Fruit fly (Drosophila melanogaster) whole organism, embryonic: ENCODE data around the gene CG5641.

Experiments used
- Atf3 ChIP-seq: fragments of 200-800 bp; sonication (Bioruptor generic); optimal IDR thresholded peaks from 3 replicates; lab custom pipeline; 2016; ENCODE audit warnings: missing biosample characterization, missing genetic modification characterization
- Atf6 ChIP-seq: fragments of 200-800 bp; sonication (Bioruptor generic); IDR thresholded peaks from 2 replicates; pipeline ENCODE4 v1.3.6; 2022; ENCODE audit warnings: missing biosample characterization, missing genetic modification characterization
- CG11723 ChIP-seq: fragments of 200-800 bp; sonication (Bioruptor generic); optimal IDR thresholded peaks from 2 replicates; lab custom pipeline; 2017; ENCODE audit warnings: missing biosample characterization, mild to moderate bottlenecking, missing genetic modification characterization
- CG12104 ChIP-seq: fragments of 200-800 bp; sonication (Bioruptor generic); optimal IDR thresholded peaks from 3 replicates; lab custom pipeline; 2016; ENCODE audit warnings: missing biosample characterization, missing genetic modification characterization
- CG12659 ChIP-seq: fragments of 200-800 bp; sonication (Bioruptor generic); optimal IDR thresholded peaks from 3 replicates; lab custom pipeline; 2017; ENCODE audit warnings: mild to moderate bottlenecking, missing biosample characterization, missing genetic modification reagents, missing genetic modification characterization
- CG12769 ChIP-seq: fragments of 200-800 bp; sonication (Bioruptor generic); optimal IDR thresholded peaks from 2 replicates; lab custom pipeline; 2019; ENCODE audit warnings: missing biosample characterization, mild to moderate bottlenecking, missing genetic modification characterization, moderate library complexity
- CG13296 ChIP-seq: fragments of 200-800 bp; sonication (Bioruptor generic); optimal IDR thresholded peaks from 3 replicates; lab custom pipeline; 2018; ENCODE audit warnings: missing biosample characterization, mild to moderate bottlenecking, missing genetic modification characterization
- CG13775 ChIP-seq: fragments of 200-800 bp; sonication (Bioruptor generic); optimal IDR thresholded peaks from 3 replicates; lab custom pipeline; 2017; ENCODE audit warnings: missing biosample characterization, mild to moderate bottlenecking, missing genetic modification characterization
- CG17328 ChIP-seq: fragments of 200-800 bp; sonication (Bioruptor generic); IDR thresholded peaks from 2 replicates; pipeline ENCODE4 v1.3.6; 2022; ENCODE audit warnings: missing biosample characterization, missing genetic modification characterization
- CG2202 ChIP-seq: fragments of 200-800 bp; sonication (Bioruptor generic); optimal IDR thresholded peaks from 2 replicates; lab custom pipeline; 2018; ENCODE audit warnings: missing biosample characterization, mild to moderate bottlenecking, missing genetic modification characterization
- CG3163 ChIP-seq: fragments of 200-800 bp; sonication (Bioruptor generic); optimal IDR thresholded peaks from 3 replicates; lab custom pipeline; 2016; ENCODE audit warnings: missing biosample characterization, missing genetic modification characterization
- CG32532 ChIP-seq: fragments of 200-800 bp; sonication (Bioruptor generic); IDR thresholded peaks from 2 replicates; pipeline ENCODE4 v1.3.6; 2022; ENCODE audit warnings: missing biosample characterization, missing genetic modification characterization
- CG33213 ChIP-seq: fragments of 200-800 bp; sonication (Bioruptor generic); optimal IDR thresholded peaks from 3 replicates; lab custom pipeline; 2016; ENCODE audit warnings: missing biosample characterization, missing genetic modification characterization
- CG7271 ChIP-seq: fragments of 200-800 bp; sonication (Bioruptor generic); optimal IDR thresholded peaks from 2 replicates; lab custom pipeline; 2018; ENCODE audit warnings: missing biosample characterization, mild to moderate bottlenecking, missing genetic modification characterization, moderate library complexity
- CG7556 ChIP-seq: fragments of 200-800 bp; sonication (Bioruptor generic); optimal IDR thresholded peaks from 2 replicates; lab custom pipeline; 2017; ENCODE audit warnings: missing biosample characterization, mild to moderate bottlenecking, missing genetic modification characterization
- CG8924 ChIP-seq: fragments of 200-800 bp; optimal IDR thresholded peaks from 3 replicates; lab custom pipeline; 2019; ENCODE audit warnings: missing biosample characterization, mild to moderate bottlenecking, missing genetic modification characterization, moderate library complexity
- CG9817 ChIP-seq: fragments of 200-800 bp; sonication (Bioruptor generic); optimal IDR thresholded peaks from 2 replicates; lab custom pipeline; 2018; ENCODE audit warnings: missing biosample characterization, mild to moderate bottlenecking, missing genetic modification characterization, moderate library complexity
- Camta ChIP-seq: fragments of 200-800 bp; sonication (Bioruptor generic); optimal IDR thresholded peaks from 2 replicates; lab custom pipeline; 2016; ENCODE audit warnings: missing biosample characterization, missing genetic modification characterization
- Chrac-16 ChIP-seq: fragments of 200-800 bp; sonication (Bioruptor generic); optimal IDR thresholded peaks from 3 replicates; lab custom pipeline; 2016; ENCODE audit warnings: missing biosample characterization, missing genetic modification characterization
- Dll ChIP-seq: fragments of 200-800 bp; sonication (Bioruptor generic); IDR thresholded peaks from 4 replicates; pipeline ENCODE4 v1.3.6; 2022; ENCODE audit warnings: missing biosample characterization, missing genetic modification characterization; ENCODE audit not compliant: partially characterized antibody
- Hand ChIP-seq: fragments of 200-800 bp; sonication (Bioruptor generic); optimal IDR thresholded peaks from 2 replicates; lab custom pipeline; 2017; ENCODE audit warnings: mild to moderate bottlenecking, missing biosample characterization, missing genetic modification reagents, missing genetic modification characterization
- Hr3 ChIP-seq: fragments of 200-800 bp; sonication (Bioruptor generic); optimal IDR thresholded peaks from 3 replicates; lab custom pipeline; 2016; ENCODE audit warnings: missing biosample characterization, missing genetic modification characterization
- Med ChIP-seq: fragments of 200-800 bp; sonication (Bioruptor generic); peaks from one replicate; lab custom pipeline; 2016; ENCODE audit warnings: missing biosample characterization, missing genetic modification characterization, mild to moderate bottlenecking, inconsistent platforms, moderate library complexity
- Oli ChIP-seq: fragments of 200-800 bp; sonication (Bioruptor generic); optimal IDR thresholded peaks from 2 replicates; lab custom pipeline; 2018; ENCODE audit warnings: missing biosample characterization, mild to moderate bottlenecking, missing genetic modification characterization, moderate library complexity
- Opbp ChIP-seq: fragments of 200-800 bp; sonication (Bioruptor generic); IDR thresholded peaks from 3 replicates; pipeline ENCODE4 v1.3.6; 2022; ENCODE audit warnings: missing biosample characterization, missing genetic modification characterization; ENCODE audit not compliant: partially characterized antibody
- Ptx1 ChIP-seq: fragments of 200-800 bp; sonication (Bioruptor generic); IDR thresholded peaks from 2 replicates; pipeline ENCODE4 v1.3.6; 2022; ENCODE audit warnings: missing biosample characterization, missing genetic modification characterization
- Rfx ChIP-seq: fragments of 200-800 bp; sonication (Bioruptor generic); IDR thresholded peaks from 2 replicates; pipeline ENCODE4 v1.3.6; 2022; ENCODE audit warnings: missing biosample characterization, missing genetic modification characterization
- Sox100B ChIP-seq: fragments of 200-800 bp; sonication (Bioruptor generic); optimal IDR thresholded peaks from 3 replicates; lab custom pipeline; 2018; ENCODE audit warnings: missing biosample characterization, mild to moderate bottlenecking, missing genetic modification characterization
- ap ChIP-seq: fragments of 200-800 bp; sonication (Bioruptor generic); IDR thresholded peaks from 2 replicates; pipeline ENCODE4 v1.3.6; 2022; ENCODE audit warnings: missing biosample characterization, missing genetic modification characterization
- br ChIP-seq: fragments of >200 bp; optimal IDR thresholded peaks from 2 replicates; lab custom pipeline; 2017
- cato ChIP-seq: fragments of 200-800 bp; sonication (Bioruptor generic); optimal IDR thresholded peaks from 2 replicates; lab custom pipeline; 2016; ENCODE audit warnings: missing biosample characterization, missing genetic modification characterization, borderline replicate concordance
- fd102C ChIP-seq: fragments of 200-800 bp; sonication (Bioruptor generic); optimal IDR thresholded peaks from 2 replicates; lab custom pipeline; 2018; ENCODE audit warnings: missing biosample characterization, mild to moderate bottlenecking, missing genetic modification characterization, moderate library complexity
- hkb ChIP-seq, 2 experiments: fragments of 200-800 bp in 1 of 2; fragments of >200 bp in 1 of 2; sonication (Bioruptor generic) in 1 of 2; IDR thresholded peaks in 1 of 2; optimal IDR thresholded peaks in 1 of 2; 2 replicates each; pipeline versions ENCODE4 v1.3.6 to Lab custom; 2017 to 2022; ENCODE audit warnings: missing biosample characterization in 1 of 2, missing genetic modification characterization in 1 of 2
- inv ChIP-seq: fragments of 200-800 bp; sonication (Bioruptor generic); IDR thresholded peaks from 2 replicates; pipeline ENCODE4 v1.3.6; 2022; ENCODE audit warnings: missing biosample characterization, missing genetic modification characterization; ENCODE audit not compliant: partially characterized antibody
- mam ChIP-seq: fragments of 200-800 bp; sonication (Bioruptor generic); optimal IDR thresholded peaks from 3 replicates; lab custom pipeline; 2016; ENCODE audit warnings: missing biosample characterization, missing genetic modification characterization
- mld ChIP-seq: fragments of 200-800 bp; sonication (Bioruptor generic); IDR thresholded peaks from 3 replicates; pipeline ENCODE4 v1.3.6; 2022; ENCODE audit warnings: missing biosample characterization, missing genetic modification characterization; ENCODE audit not compliant: partially characterized antibody
- nau ChIP-seq: fragments of 200-800 bp; sonication (Bioruptor generic); optimal IDR thresholded peaks from 3 replicates; lab custom pipeline; 2017; ENCODE audit warnings: missing biosample characterization, mild to moderate bottlenecking, missing genetic modification characterization, missing genetic modification reagents
- nmo ChIP-seq: fragments of 200-800 bp; sonication (Bioruptor generic); optimal IDR thresholded peaks from 2 replicates; lab custom pipeline; 2018; ENCODE audit warnings: missing biosample characterization, mild to moderate bottlenecking, missing genetic modification characterization, moderate library complexity
- pan ChIP-seq, 4 experiments: fragments of >200 bp in 3 of 4; fragments of 200-800 bp in 1 of 4; sonication (Bioruptor generic) in 1 of 4; optimal IDR thresholded peaks in 3 of 4; IDR thresholded peaks in 1 of 4; 2 replicates each; pipeline versions ENCODE4 v1.3.6 to Lab custom; 2017 to 2022; ENCODE audit warnings: missing biosample characterization in 2 of 4, missing genetic modification characterization in 2 of 4, mixed read lengths in 1 of 4
- pho ChIP-seq: fragments of 200-800 bp; sonication (Bioruptor generic); optimal IDR thresholded peaks from 2 replicates; lab custom pipeline; 2016; ENCODE audit warnings: missing biosample characterization, missing genetic modification characterization
- phol ChIP-seq: fragments of 200-800 bp; sonication (Bioruptor generic); optimal IDR thresholded peaks from 3 replicates; lab custom pipeline; 2018; ENCODE audit warnings: missing biosample characterization, mild to moderate bottlenecking, missing genetic modification characterization, moderate library complexity
- pum ChIP-seq: fragments of 200-800 bp; sonication (Bioruptor generic); optimal IDR thresholded peaks from 2 replicates; lab custom pipeline; 2016; ENCODE audit warnings: missing biosample characterization, missing genetic modification characterization
- slbo ChIP-seq: fragments of 200-800 bp; sonication (Bioruptor generic); IDR thresholded peaks from 2 replicates; pipeline ENCODE4 v1.3.6; 2022; ENCODE audit warnings: missing biosample characterization, missing genetic modification characterization
- tin ChIP-seq: fragments of 200-800 bp; sonication (Bioruptor generic); optimal IDR thresholded peaks from 3 replicates; lab custom pipeline; 2016; ENCODE audit warnings: missing biosample characterization, missing genetic modification characterization
- trem ChIP-seq: fragments of 200-800 bp; optimal IDR thresholded peaks from 3 replicates; lab custom pipeline; 2019; ENCODE audit warnings: missing biosample characterization, mild to moderate bottlenecking, missing genetic modification characterization, moderate library complexity
- trh ChIP-seq: fragments of 200-800 bp; sonication (Bioruptor generic); optimal IDR thresholded peaks from 2 replicates; lab custom pipeline; 2016; ENCODE audit warnings: missing biosample characterization, missing genetic modification characterization
- unc-4 ChIP-seq: fragments of 200-800 bp; sonication (Bioruptor generic); IDR thresholded peaks from 2 replicates; pipeline ENCODE4 v1.3.6; 2022; ENCODE audit warnings: missing biosample characterization, missing genetic modification characterization; ENCODE audit not compliant: partially characterized antibody
- unpg ChIP-seq: fragments of 200-800 bp; sonication (Bioruptor generic); optimal IDR thresholded peaks from 3 replicates; lab custom pipeline; 2018; ENCODE audit warnings: missing biosample characterization, mild to moderate bottlenecking, missing genetic modification characterization, moderate library complexity
- usp ChIP-seq: fragments of >200 bp; optimal IDR thresholded peaks from 2 replicates; lab custom pipeline; 2017; ENCODE audit warnings: missing biosample characterization, missing genetic modification characterization
- yki ChIP-seq: fragments of >200 bp; optimal IDR thresholded peaks from 3 replicates; lab custom pipeline; 2018

Gene CG5641

dm6 chr3R:12451376-12451775, 22.3 kb upstream of the CG5641 start (continued):
- TF ChIP-seq Atf3 (GFP tag; lab: Kevin White, UChicago) (no peak), Rfx (GFP tag; lab: Robert Waterston, UW) (peak; percentile 23; the same call in 1 of the 2 replicates), pan (optimal IDR thresholded peaks at IDR 0.05; lab: Kevin White, UChicago) (no peak), pan (GFP tag; optimal IDR thresholded peaks at IDR 0.05 in 1 of 2, IDR thresholded peaks at IDR 0.05 in 1 of 2) (peak in 1 of 2 experiments; percentile 67), slbo (GFP tag; lab: Robert Waterston, UW) (peak; percentile 40; the same call in 1 of the 2 replicates), nau (GFP tag; lab: Kevin White, UChicago) (no peak), CG3163 (GFP tag; lab: Kevin White, UChicago) (no peak), cato (peak; percentile 16), Chrac-16 (GFP tag; lab: Kevin White, UChicago) (no peak), Camta (no peak), mld (GFP tag; lab: Robert Waterston, UW) (no peak), Sox100B (GFP tag; lab: Kevin White, UChicago) (no peak), nmo (GFP tag; lab: Kevin White, UChicago) (peak; percentile 27), CG7556 (GFP tag; lab: Kevin White, UChicago) (peak; percentile 4), tin (GFP tag; lab: Kevin White, UChicago) (peak; percentile 19), CG17328 (GFP tag; lab: Robert Waterston, UW) (peak; percentile 47; the same call in 1 of the 2 replicates), Opbp (no peak), CG33213 (GFP tag; lab: Kevin White, UChicago) (no peak), Med (GFP tag; lab: Kevin White, UChicago) (peak; percentile 80), hkb (optimal IDR thresholded peaks at IDR 0.05; lab: Kevin White, UChicago) (no peak), hkb (GFP tag; IDR thresholded peaks at IDR 0.05; lab: Robert Waterston, UW) (peak; percentile 62), CG32532 (GFP tag; lab: Robert Waterston, UW) (no peak), CG2202 (tag; lab: Kevin White, UChicago) (no peak), CG13296 (peak; percentile 12), pho (GFP tag; lab: Kevin White, UChicago) (no peak), Oli (tag; lab: Kevin White, UChicago) (peak; percentile 58), CG13775 (no peak), unc-4 (GFP tag; lab: Robert Waterston, UW) (no peak), Dll (GFP tag; lab: Robert Waterston, UW) (no peak), yki (lab: Kevin White, UChicago) (no peak), fd102C (GFP tag; lab: Kevin White, UChicago) (no peak), CG12769 (peak; percentile 43), CG12104 (no peak), inv (no peak), trem (tag; lab: Kevin White, UChicago) (no peak), phol (tag; lab: Kevin White, UChicago) (peak; percentile 47), pum (peak; percentile 17), Hr3 (peak; percentile 18), Ptx1 (GFP tag; lab: Robert Waterston, UW) (peak; percentile 56), ap (peak; percentile 35; the same call in 1 of the 2 replicates), usp (GFP tag; lab: Kevin White, UChicago) (no peak), CG11723 (GFP tag; lab: Kevin White, UChicago) (no peak), CG8924 (tag; lab: Kevin White, UChicago) (peak; percentile 5), Atf6 (peak; percentile 39; the same call in 1 of the 2 replicates), trh (GFP tag; lab: Kevin White, UChicago) (no peak), mam (GFP tag; lab: Kevin White, UChicago) (peak; percentile 20), CG7271 (tag; lab: Kevin White, UChicago) (no peak), unpg (GFP tag; lab: Kevin White, UChicago) (peak; percentile 52), CG9817 (tag; lab: Kevin White, UChicago) (peak; percentile 3), CG12659 (GFP tag; lab: Kevin White, UChicago) (peak; percentile 19), br (no peak), Hand (no peak)
